Fruit fly (Drosophila melanogaster) whole organism, prepupa: Measurements from ENCODE around the gene CG10681.

ENCODE experiments used
- Blimp-1 ChIP-seq: fragments of 200-800 bp; sonication (Bioruptor generic); optimal IDR thresholded peaks from 3 replicates; lab custom pipeline; 2017; ENCODE audit warnings: missing biosample characterization, missing genetic modification characterization, mild to moderate bottlenecking, moderate library complexity, missing genetic modification reagents
- CG10631 ChIP-seq: fragments of 200-800 bp; sonication (Bioruptor generic); optimal IDR thresholded peaks from 2 replicates; lab custom pipeline; 2016; ENCODE audit warnings: missing biosample characterization, missing genetic modification characterization
- CG10669 ChIP-seq: fragments of 200-800 bp; sonication (Bioruptor generic); optimal IDR thresholded peaks from 3 replicates; lab custom pipeline; 2018; ENCODE audit warnings: missing biosample characterization, mild to moderate bottlenecking, missing genetic modification characterization, moderate library complexity
- CG11762 ChIP-seq: fragments of 200-800 bp; sonication (Bioruptor generic); optimal IDR thresholded peaks from 3 replicates; lab custom pipeline; 2016; ENCODE audit warnings: missing biosample characterization, missing genetic modification characterization; ENCODE audit not compliant: insufficient read depth
- CG3032 ChIP-seq: fragments of 200-800 bp; optimal IDR thresholded peaks from 2 replicates; lab custom pipeline; 2019; ENCODE audit warnings: missing biosample characterization, mild to moderate bottlenecking, missing genetic modification characterization, moderate library complexity
- CG31627 ChIP-seq: fragments of 200-800 bp; sonication (Bioruptor generic); optimal IDR thresholded peaks from 3 replicates; lab custom pipeline; 2016; ENCODE audit warnings: missing biosample characterization, missing genetic modification characterization
- CG4318 ChIP-seq: fragments of 200-800 bp; sonication (Bioruptor generic); optimal IDR thresholded peaks from 3 replicates; lab custom pipeline; 2017; ENCODE audit warnings: missing biosample characterization, mild to moderate bottlenecking, missing genetic modification characterization
- CG6163 ChIP-seq: fragments of 200-800 bp; sonication (Bioruptor generic); IDR thresholded peaks from 3 replicates; pipeline ENCODE4 v1.3.6; 2022; ENCODE audit warnings: missing biosample characterization, missing genetic modification characterization
- CG6792 ChIP-seq: fragments of 200-800 bp; sonication (Bioruptor generic); optimal IDR thresholded peaks from 3 replicates; lab custom pipeline; 2016; ENCODE audit warnings: missing biosample characterization, missing genetic modification characterization
- CG6808 ChIP-seq: fragments of 200-800 bp; sonication (Bioruptor generic); optimal IDR thresholded peaks from 3 replicates; lab custom pipeline; 2017; ENCODE audit warnings: missing biosample characterization, missing genetic modification characterization, mild to moderate bottlenecking, moderate library complexity, missing genetic modification reagents
- CG6854 ChIP-seq: fragments of 200-800 bp; sonication (Bioruptor generic); optimal IDR thresholded peaks from 2 replicates; lab custom pipeline; 2017; ENCODE audit warnings: missing biosample characterization, mild to moderate bottlenecking, missing genetic modification characterization
- CG7368 ChIP-seq: fragments of 200-800 bp; sonication (Bioruptor generic); optimal IDR thresholded peaks from 3 replicates; lab custom pipeline; 2016; ENCODE audit warnings: missing biosample characterization, missing genetic modification characterization
- CG8119 ChIP-seq: fragments of 200-800 bp; sonication (Bioruptor generic); IDR thresholded peaks from 3 replicates; pipeline ENCODE4 v1.3.6; 2022; ENCODE audit warnings: missing biosample characterization, missing genetic modification characterization
- CG8319 ChIP-seq: fragments of 200-800 bp; sonication (Bioruptor generic); optimal IDR thresholded peaks from 3 replicates; lab custom pipeline; 2016; ENCODE audit warnings: missing biosample characterization, missing genetic modification characterization
- Eip75B ChIP-seq: fragments of 200-800 bp; sonication (Bioruptor generic); optimal IDR thresholded peaks from 3 replicates; lab custom pipeline; 2016; ENCODE audit warnings: missing biosample characterization, missing genetic modification characterization
- Eip78C ChIP-seq: fragments of 200-800 bp; sonication (Bioruptor generic); peaks from one replicate; lab custom pipeline; 2016; ENCODE audit warnings: missing biosample characterization, missing genetic modification characterization
- Ets21C ChIP-seq: fragments of 200-800 bp; sonication (Bioruptor generic); optimal IDR thresholded peaks from 3 replicates; lab custom pipeline; 2016; ENCODE audit warnings: missing biosample characterization, missing genetic modification characterization
- Ets96B ChIP-seq: fragments of 200-800 bp; optimal IDR thresholded peaks from 2 replicates; lab custom pipeline; 2019; ENCODE audit warnings: missing biosample characterization, mild to moderate bottlenecking, missing genetic modification characterization, moderate library complexity
- Hr39 ChIP-seq: fragments of 200-800 bp; sonication (Bioruptor generic); optimal IDR thresholded peaks from 2 replicates; lab custom pipeline; 2016; ENCODE audit warnings: missing biosample characterization, missing genetic modification characterization
- Hr4 ChIP-seq: fragments of 200-800 bp; sonication (Bioruptor generic); optimal IDR thresholded peaks from 3 replicates; lab custom pipeline; 2016; ENCODE audit warnings: missing biosample characterization, missing genetic modification characterization
- Lpt ChIP-seq: fragments of 200-800 bp; sonication (Bioruptor generic); optimal IDR thresholded peaks from 3 replicates; lab custom pipeline; 2016; ENCODE audit warnings: missing biosample characterization, missing genetic modification characterization
- Met ChIP-seq: fragments of 200-800 bp; sonication (Bioruptor generic); optimal IDR thresholded peaks from 3 replicates; lab custom pipeline; 2016; ENCODE audit warnings: missing biosample characterization, missing genetic modification characterization
- OdsH ChIP-seq: fragments of 200-800 bp; sonication (Bioruptor generic); optimal IDR thresholded peaks from 3 replicates; lab custom pipeline; 2016; ENCODE audit warnings: missing biosample characterization, missing genetic modification characterization
- Sox14 ChIP-seq: fragments of 200-800 bp; sonication (Bioruptor generic); optimal IDR thresholded peaks from 3 replicates; lab custom pipeline; 2016; ENCODE audit warnings: missing biosample characterization, missing genetic modification characterization
- Sox15 ChIP-seq: fragments of 200-800 bp; sonication (Bioruptor generic); optimal IDR thresholded peaks from 3 replicates; lab custom pipeline; 2016; ENCODE audit warnings: missing biosample characterization, missing genetic modification characterization
- achi ChIP-seq: fragments of 200-800 bp; sonication (Bioruptor generic); optimal IDR thresholded peaks from 3 replicates; lab custom pipeline; 2016; ENCODE audit warnings: missing biosample characterization, missing genetic modification characterization
- acj6 ChIP-seq: fragments of 200-800 bp; sonication (Bioruptor generic); optimal IDR thresholded peaks from 3 replicates; lab custom pipeline; 2016; ENCODE audit warnings: missing biosample characterization, missing genetic modification characterization
- cyc ChIP-seq: fragments of 200-800 bp; sonication (Bioruptor generic); optimal IDR thresholded peaks from 3 replicates; lab custom pipeline; 2016; ENCODE audit warnings: missing biosample characterization, missing genetic modification characterization
- dac ChIP-seq: fragments of 200-800 bp; sonication (Bioruptor generic); optimal IDR thresholded peaks from 2 replicates; lab custom pipeline; 2017; ENCODE audit warnings: missing biosample characterization, mild to moderate bottlenecking, missing genetic modification characterization
- dsx ChIP-seq: fragments of 200-800 bp; optimal IDR thresholded peaks from 3 replicates; lab custom pipeline; 2019; ENCODE audit warnings: missing biosample characterization, mild to moderate bottlenecking, missing genetic modification characterization, moderate library complexity; ENCODE audit not compliant: poor library complexity, severe bottlenecking
- eg ChIP-seq: fragments of 200-800 bp; sonication (Bioruptor generic); IDR thresholded peaks from 3 replicates; pipeline ENCODE4 v1.3.6; 2022; ENCODE audit warnings: missing biosample characterization, missing genetic modification characterization
- esn ChIP-seq: fragments of 200-800 bp; sonication (Bioruptor generic); optimal IDR thresholded peaks from 2 replicates; lab custom pipeline; 2016; ENCODE audit warnings: missing biosample characterization, mild to moderate bottlenecking, missing genetic modification characterization, moderate library complexity
- fd59A ChIP-seq: fragments of 200-800 bp; sonication (Bioruptor generic); optimal IDR thresholded peaks from 2 replicates; lab custom pipeline; 2017; ENCODE audit warnings: missing biosample characterization, mild to moderate bottlenecking, missing genetic modification characterization, missing genetic modification reagents
- fd85E ChIP-seq: fragments of 200-800 bp; sonication (Bioruptor generic); optimal IDR thresholded peaks from 3 replicates; lab custom pipeline; 2016; ENCODE audit warnings: missing biosample characterization, missing genetic modification characterization
- fkh ChIP-seq: fragments of 200-800 bp; sonication (Bioruptor generic); optimal IDR thresholded peaks from 3 replicates; lab custom pipeline; 2017; ENCODE audit warnings: missing biosample characterization, mild to moderate bottlenecking, missing genetic modification characterization, moderate library complexity
- net ChIP-seq: fragments of 200-800 bp; sonication (Bioruptor generic); optimal IDR thresholded peaks from 3 replicates; lab custom pipeline; 2016; ENCODE audit warnings: missing biosample characterization, missing genetic modification characterization
- pdm3 ChIP-seq: fragments of 200-800 bp; sonication (Bioruptor generic); optimal IDR thresholded peaks from 3 replicates; lab custom pipeline; 2016; ENCODE audit warnings: missing biosample characterization, missing genetic modification characterization
- salr ChIP-seq, 2 experiments: fragments of 200-800 bp; sonication (Bioruptor generic); optimal IDR thresholded peaks; 3 replicates each; lab custom pipeline; 2016 to 2018; ENCODE audit warnings: missing biosample characterization in 2 of 2, missing genetic modification characterization in 2 of 2, mild to moderate bottlenecking in 1 of 2
- spab ChIP-seq: fragments of 200-800 bp; sonication (Bioruptor generic); optimal IDR thresholded peaks from 2 replicates; lab custom pipeline; 2017; ENCODE audit warnings: missing biosample characterization, mild to moderate bottlenecking, missing genetic modification characterization, missing genetic modification reagents
- ss ChIP-seq, 2 experiments: fragments of 200-800 bp; sonication (Bioruptor generic); optimal IDR thresholded peaks; 2 replicates in 1 of 2; 3 replicates in 1 of 2; lab custom pipeline; 2017 to 2018; ENCODE audit warnings: mild to moderate bottlenecking in 2 of 2, missing biosample characterization in 2 of 2, missing genetic modification characterization in 2 of 2, moderate library complexity in 1 of 2
- svp ChIP-seq: fragments of 200-800 bp; sonication (Bioruptor generic); peaks from one replicate; lab custom pipeline; 2016; ENCODE audit warnings: missing biosample characterization, missing genetic modification characterization
- topi ChIP-seq: fragments of 200-800 bp; sonication (Bioruptor generic); optimal IDR thresholded peaks from 3 replicates; lab custom pipeline; 2016; ENCODE audit warnings: missing biosample characterization, missing genetic modification characterization
- vri ChIP-seq: fragments of 200-800 bp; sonication (Bioruptor generic); optimal IDR thresholded peaks from 3 replicates; lab custom pipeline; 2016; ENCODE audit warnings: missing biosample characterization, mild to moderate bottlenecking, missing genetic modification characterization

The CG10681 gene

dm6 chr3L:12515691-12516455, 14.6 kb downstream of the CG10681 start (continued):
- TF ChIP-seq Ets21C, result no peak
- peak; percentile 44 for TF ChIP-seq CG6854 (GFP tag; lab: Kevin White, UChicago)
- no peak for TF ChIP-seq CG31627 (GFP tag; lab: Kevin White, UChicago)
- TF ChIP-seq Sox15 (GFP tag; lab: Kevin White, UChicago), result no peak
- TF ChIP-seq salr (GFP tag; optimal IDR thresholded peaks at IDR 0.05; lab: Kevin White, UChicago), result peak; percentile 15 to 36
- TF ChIP-seq CG4318 (GFP tag; lab: Kevin White, UChicago), result no peak
- TF ChIP-seq net (GFP tag; lab: Kevin White, UChicago), result peak; percentile 54
- peak; percentile 16 for TF ChIP-seq CG10669
- TF ChIP-seq Eip78C, result peak; percentile 26
- TF ChIP-seq fkh, result no peak
- TF ChIP-seq CG7368 (GFP tag; lab: Kevin White, UChicago), result no peak
- peak; percentile 16 for TF ChIP-seq Sox14 (GFP tag; lab: Kevin White, UChicago)
- TF ChIP-seq CG6792 (GFP tag; lab: Kevin White, UChicago), result peak; percentile 1
- TF ChIP-seq achi (GFP tag; lab: Kevin White, UChicago), result no peak
- no peak for TF ChIP-seq CG10631 (GFP tag; lab: Kevin White, UChicago)
- TF ChIP-seq Eip75B (GFP tag; lab: Kevin White, UChicago), result peak; percentile 30
- TF ChIP-seq Met (GFP tag; lab: Kevin White, UChicago), result no peak
- peak; percentile 95 for TF ChIP-seq svp (GFP tag; lab: Kevin White, UChicago)
- no peak for TF ChIP-seq cyc (GFP tag; lab: Kevin White, UChicago)
- TF ChIP-seq Ets96B (tag; lab: Kevin White, UChicago), result peak; percentile 73
- no peak for TF ChIP-seq Hr39 (GFP tag; lab: Kevin White, UChicago)
- peak; percentile 55 for TF ChIP-seq dac
- no peak for TF ChIP-seq fd85E (GFP tag; lab: Kevin White, UChicago)
- peak; percentile 46 for TF ChIP-seq Hr4 (GFP tag; lab: Kevin White, UChicago)
- peak; percentile 85 for TF ChIP-seq CG6808 (GFP tag; lab: Kevin White, UChicago)
- peak; percentile 83 for TF ChIP-seq dsx (GFP tag; lab: Kevin White, UChicago)
- TF ChIP-seq fd59A (GFP tag; lab: Kevin White, UChicago), result peak; percentile 35
- peak; percentile 83 for TF ChIP-seq Lpt (GFP tag; lab: Kevin White, UChicago)
- TF ChIP-seq CG8119, result peak; percentile 90
- peak; percentile 90 for TF ChIP-seq eg (GFP tag; lab: Robert Waterston, UW)

- TF ChIP-seq svp (GFP tag; lab: Kevin White, UChicago) (peak; percentile 58), CG3032 (tag; lab: Kevin White, UChicago) (no peak)
Measured at dm6 chr3L:12517443-12518209, 16.3 kb downstream of the CG10681 start.

DNA sequence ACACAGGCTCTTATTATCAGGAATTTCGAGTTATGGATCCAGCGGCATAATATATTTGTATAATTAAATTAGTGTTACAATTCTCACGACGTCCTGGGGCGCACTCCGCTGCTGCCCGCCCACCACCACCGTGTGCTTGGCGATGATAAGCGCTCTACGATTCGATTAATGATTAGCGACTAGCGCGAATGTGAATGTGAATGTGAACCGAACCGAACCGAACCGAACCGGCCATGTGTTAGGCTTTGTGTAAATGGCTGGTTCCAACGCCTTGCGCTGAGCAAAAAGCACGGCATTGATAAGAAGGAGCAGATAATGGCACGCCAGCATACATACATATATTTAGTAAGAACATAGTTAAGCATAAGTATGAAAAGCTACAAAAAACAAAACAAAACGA, 18.0 kb downstream of the CG10681 start:
- TF ChIP-seq svp (GFP tag; lab: Kevin White, UChicago) (peak; percentile 85), ss (GFP tag; optimal IDR thresholded peaks at IDR 0.05; lab: Kevin White, UChicago) (no peak), CG8119 (no peak), vri (peak; percentile 12)
- TF ChIP-seq, all 60 proteins: peak for 2

dm6 chr3L:12523941-12524340, 22.6 kb downstream of the CG10681 start, which contains the start of the genes ver and Gcn5:
Gene ver (plus strand): TSS chr3L:12523987.
Gene Gcn5 (minus strand): TSS chr3L:12524014.
- TF ChIP-seq CG6854 (GFP tag; lab: Kevin White, UChicago) (peak; percentile 93), Sox15 (GFP tag; lab: Kevin White, UChicago) (peak; percentile 95), Lpt (GFP tag; lab: Kevin White, UChicago) (peak; percentile 95), ss (GFP tag; optimal IDR thresholded peaks at IDR 0.05; lab: Kevin White, UChicago) (peak; percentile 92), CG6163 (peak; percentile 98), CG8319 (GFP tag; lab: Kevin White, UChicago) (peak; percentile 95), OdsH (peak; percentile 98), spab (GFP tag; lab: Kevin White, UChicago) (peak; percentile 89), pdm3 (GFP tag; lab: Kevin White, UChicago) (peak; percentile 98), esn (GFP tag; lab: Kevin White, UChicago) (peak; percentile 98), Hr39 (GFP tag; lab: Kevin White, UChicago) (peak; percentile 97), Sox14 (GFP tag; lab: Kevin White, UChicago) (peak; percentile 98), CG11762 (GFP tag; lab: Kevin White, UChicago) (peak; percentile 92), acj6 (peak; percentile 98), CG6792 (GFP tag; lab: Kevin White, UChicago) (peak; percentile 94), topi (GFP tag; lab: Kevin White, UChicago) (peak; percentile 98), salr (GFP tag; optimal IDR thresholded peaks at IDR 0.05; lab: Kevin White, UChicago) (peak; percentile 91 to 95), Blimp-1 (GFP tag; lab: Kevin White, UChicago) (peak; percentile 90)
